Fruit fly (Drosophila melanogaster) whole organism, embryonic: ENCODE measurements around the gene CG11970.

Experiments used
- BEAF-32 ChIP-seq: fragments of 200-800 bp; sonication (Bioruptor generic); optimal IDR thresholded peaks from 3 replicates; lab custom pipeline; 2017; ENCODE audit warnings: missing biosample characterization, missing genetic modification characterization, mild to moderate bottlenecking, moderate library complexity, missing genetic modification reagents
- CG10267 ChIP-seq: fragments of 200-800 bp; sonication (Bioruptor generic); optimal IDR thresholded peaks from 2 replicates; lab custom pipeline; 2018; ENCODE audit warnings: missing biosample characterization, mild to moderate bottlenecking, missing genetic modification characterization, moderate library complexity
- CG11504 ChIP-seq: fragments of 200-800 bp; sonication (Bioruptor generic); optimal IDR thresholded peaks from 3 replicates; lab custom pipeline; 2019; ENCODE audit warnings: missing biosample characterization, mild to moderate bottlenecking, missing genetic modification characterization, moderate library complexity
- CG12391 ChIP-seq: fragments of 200-800 bp; sonication (Bioruptor generic); optimal IDR thresholded peaks from 3 replicates; lab custom pipeline; 2018; ENCODE audit warnings: missing biosample characterization, mild to moderate bottlenecking, missing genetic modification characterization, moderate library complexity
- CG13287 ChIP-seq: fragments of 200-800 bp; sonication (Bioruptor generic); IDR thresholded peaks from 2 replicates; pipeline ENCODE4 v1.3.6; 2022; ENCODE audit warnings: missing biosample characterization, missing genetic modification characterization; ENCODE audit not compliant: partially characterized antibody
- CG18476 ChIP-seq: fragments of 200-800 bp; sonication (Bioruptor generic); optimal IDR thresholded peaks from 2 replicates; lab custom pipeline; 2016; ENCODE audit warnings: missing biosample characterization, mild to moderate bottlenecking, missing genetic modification characterization
- CG18764 ChIP-seq: fragments of 200-800 bp; sonication (Bioruptor generic); optimal IDR thresholded peaks from 3 replicates; lab custom pipeline; 2016; ENCODE audit warnings: missing biosample characterization, missing genetic modification characterization
- CG2116 ChIP-seq: fragments of 200-800 bp; sonication (Bioruptor generic); optimal IDR thresholded peaks from 3 replicates; lab custom pipeline; 2018; ENCODE audit warnings: missing biosample characterization, mild to moderate bottlenecking, missing genetic modification characterization
- CG3065 ChIP-seq: fragments of 200-800 bp; sonication (Bioruptor generic); optimal IDR thresholded peaks from 2 replicates; lab custom pipeline; 2016; ENCODE audit warnings: missing biosample characterization, missing genetic modification characterization
- CG3163 ChIP-seq: fragments of 200-800 bp; sonication (Bioruptor generic); optimal IDR thresholded peaks from 3 replicates; lab custom pipeline; 2016; ENCODE audit warnings: missing biosample characterization, missing genetic modification characterization
- CG33557 ChIP-seq: fragments of 200-800 bp; sonication (Bioruptor generic); optimal IDR thresholded peaks from 2 replicates; lab custom pipeline; 2019; ENCODE audit warnings: missing biosample characterization, mild to moderate bottlenecking, missing genetic modification characterization, moderate library complexity
- CG4730 ChIP-seq: fragments of 200-800 bp; sonication (Bioruptor generic); IDR thresholded peaks from 2 replicates; pipeline ENCODE4 v1.3.6; 2022; ENCODE audit warnings: missing biosample characterization, missing genetic modification characterization
- CG5953 ChIP-seq: fragments of 200-800 bp; sonication (Bioruptor generic); IDR thresholded peaks from 2 replicates; pipeline ENCODE4 v1.3.6; 2022; ENCODE audit warnings: missing biosample characterization, missing genetic modification characterization
- CG6854 ChIP-seq: fragments of 200-800 bp; sonication (Bioruptor generic); optimal IDR thresholded peaks from 3 replicates; lab custom pipeline; 2017; ENCODE audit warnings: missing biosample characterization, mild to moderate bottlenecking, missing genetic modification characterization
- CG7556 ChIP-seq: fragments of 200-800 bp; sonication (Bioruptor generic); optimal IDR thresholded peaks from 2 replicates; lab custom pipeline; 2017; ENCODE audit warnings: missing biosample characterization, mild to moderate bottlenecking, missing genetic modification characterization
- CG7963 ChIP-seq: fragments of 200-800 bp; sonication (Bioruptor generic); IDR thresholded peaks from 3 replicates; pipeline ENCODE4 v1.3.6; 2022; ENCODE audit warnings: missing biosample characterization, missing genetic modification characterization; ENCODE audit not compliant: partially characterized antibody
- CG7987 ChIP-seq: fragments of 200-800 bp; sonication (Bioruptor generic); optimal IDR thresholded peaks from 2 replicates; lab custom pipeline; 2018; ENCODE audit warnings: missing biosample characterization, mild to moderate bottlenecking, missing genetic modification characterization, moderate library complexity
- CG8924 ChIP-seq: fragments of 200-800 bp; optimal IDR thresholded peaks from 3 replicates; lab custom pipeline; 2019; ENCODE audit warnings: missing biosample characterization, mild to moderate bottlenecking, missing genetic modification characterization, moderate library complexity
- Chrac-16 ChIP-seq: fragments of 200-800 bp; sonication (Bioruptor generic); optimal IDR thresholded peaks from 3 replicates; lab custom pipeline; 2016; ENCODE audit warnings: missing biosample characterization, missing genetic modification characterization
- Ets97D ChIP-seq: fragments of 200-800 bp; sonication (Bioruptor generic); optimal IDR thresholded peaks from 3 replicates; lab custom pipeline; 2016; ENCODE audit warnings: missing biosample characterization, missing genetic modification characterization
- Fer2 ChIP-seq: fragments of 200-800 bp; sonication (Bioruptor generic); optimal IDR thresholded peaks from 2 replicates; lab custom pipeline; 2018; ENCODE audit warnings: missing biosample characterization, mild to moderate bottlenecking, missing genetic modification characterization, moderate library complexity
- HmgD ChIP-seq: fragments of 200-800 bp; sonication (Bioruptor generic); optimal IDR thresholded peaks from 3 replicates; lab custom pipeline; 2016; ENCODE audit warnings: missing biosample characterization, missing genetic modification characterization
- HmgZ ChIP-seq: fragments of 200-800 bp; sonication (Bioruptor generic); optimal IDR thresholded peaks from 2 replicates; lab custom pipeline; 2018; ENCODE audit warnings: missing biosample characterization, mild to moderate bottlenecking, missing genetic modification characterization
- Hmx ChIP-seq: fragments of 200-800 bp; sonication (Bioruptor generic); optimal IDR thresholded peaks from 2 replicates; lab custom pipeline; 2016; ENCODE audit warnings: missing biosample characterization, missing genetic modification characterization
- Nf-YB ChIP-seq: fragments of 200-800 bp; sonication (Bioruptor generic); optimal IDR thresholded peaks from 3 replicates; lab custom pipeline; 2019; ENCODE audit warnings: missing biosample characterization, mild to moderate bottlenecking, missing genetic modification characterization, moderate library complexity
- Nf-YC ChIP-seq: fragments of 200-800 bp; optimal IDR thresholded peaks from 3 replicates; lab custom pipeline; 2019; ENCODE audit warnings: missing biosample characterization, mild to moderate bottlenecking, missing genetic modification characterization, moderate library complexity
- YL-1 ChIP-seq: fragments of 200-800 bp; sonication (Bioruptor generic); optimal IDR thresholded peaks from 3 replicates; lab custom pipeline; 2017; ENCODE audit warnings: missing biosample characterization, mild to moderate bottlenecking, missing genetic modification characterization
- bbx ChIP-seq: fragments of 200-800 bp; sonication (Bioruptor generic); IDR thresholded peaks from 2 replicates; pipeline ENCODE4 v1.3.6; 2022; ENCODE audit warnings: missing biosample characterization, missing genetic modification characterization; ENCODE audit not compliant: partially characterized antibody
- bigmax ChIP-seq: fragments of 200-800 bp; sonication (Bioruptor generic); optimal IDR thresholded peaks from 2 replicates; lab custom pipeline; 2018; ENCODE audit warnings: missing biosample characterization, mild to moderate bottlenecking, missing genetic modification characterization
- btn ChIP-seq: fragments of 200-800 bp; sonication (Bioruptor generic); optimal IDR thresholded peaks from 2 replicates; lab custom pipeline; 2016; ENCODE audit warnings: missing biosample characterization, missing genetic modification characterization
- dan ChIP-seq: fragments of 200-800 bp; sonication (Bioruptor generic); IDR thresholded peaks from 2 replicates; pipeline ENCODE4 v1.3.6; 2022; ENCODE audit warnings: missing biosample characterization, missing genetic modification characterization
- disco-r ChIP-seq: fragments of 200-800 bp; sonication (Bioruptor generic); optimal IDR thresholded peaks from 2 replicates; lab custom pipeline; 2016; ENCODE audit warnings: missing biosample characterization, missing genetic modification characterization
- dmrt11E ChIP-seq: fragments of 200-800 bp; sonication (Bioruptor generic); optimal IDR thresholded peaks from 3 replicates; lab custom pipeline; 2018; ENCODE audit warnings: missing biosample characterization, mild to moderate bottlenecking, missing genetic modification characterization, moderate library complexity
- ewg ChIP-seq: fragments of 200-800 bp; sonication (Bioruptor generic); optimal IDR thresholded peaks from 3 replicates; lab custom pipeline; 2017; ENCODE audit warnings: mild to moderate bottlenecking, missing biosample characterization, missing genetic modification reagents, missing genetic modification characterization
- hb ChIP-seq: fragments of 200-800 bp; sonication (Bioruptor generic); IDR thresholded peaks from 3 replicates; pipeline ENCODE4 v1.3.6; 2022; ENCODE audit warnings: missing biosample characterization, missing genetic modification characterization; ENCODE audit not compliant: partially characterized antibody
- maf-S ChIP-seq: fragments of 200-800 bp; sonication (Bioruptor generic); optimal IDR thresholded peaks from 2 replicates; lab custom pipeline; 2016; ENCODE audit warnings: missing biosample characterization, missing genetic modification characterization
- mirr ChIP-seq: fragments of 200-800 bp; sonication (Bioruptor generic); optimal IDR thresholded peaks from 3 replicates; lab custom pipeline; 2018; ENCODE audit warnings: missing biosample characterization, mild to moderate bottlenecking, missing genetic modification characterization
- nerfin-1 ChIP-seq: fragments of 200-800 bp; sonication (Bioruptor generic); optimal IDR thresholded peaks from 3 replicates; lab custom pipeline; 2019; ENCODE audit warnings: missing biosample characterization, mild to moderate bottlenecking, missing genetic modification characterization, moderate library complexity
- nmo ChIP-seq: fragments of 200-800 bp; sonication (Bioruptor generic); optimal IDR thresholded peaks from 2 replicates; lab custom pipeline; 2018; ENCODE audit warnings: missing biosample characterization, mild to moderate bottlenecking, missing genetic modification characterization, moderate library complexity
- odd ChIP-seq: fragments of 200-800 bp; sonication (Bioruptor generic); optimal IDR thresholded peaks from 2 replicates; lab custom pipeline; 2017; ENCODE audit warnings: missing biosample characterization, mild to moderate bottlenecking, missing genetic modification characterization
- onecut ChIP-seq: fragments of 200-800 bp; sonication (Bioruptor generic); IDR thresholded peaks from 2 replicates; pipeline ENCODE4 v1.3.6; 2022; ENCODE audit warnings: missing biosample characterization, missing genetic modification characterization
- org-1 ChIP-seq: fragments of 200-800 bp; sonication (Bioruptor generic); optimal IDR thresholded peaks from 2 replicates; lab custom pipeline; 2017; ENCODE audit warnings: missing biosample characterization, missing genetic modification characterization
- phol ChIP-seq: fragments of 200-800 bp; sonication (Bioruptor generic); optimal IDR thresholded peaks from 3 replicates; lab custom pipeline; 2018; ENCODE audit warnings: missing biosample characterization, mild to moderate bottlenecking, missing genetic modification characterization, moderate library complexity
- pnt ChIP-seq: fragments of 200-800 bp; sonication (Bioruptor generic); optimal IDR thresholded peaks from 3 replicates; lab custom pipeline; 2016; ENCODE audit warnings: missing biosample characterization, missing genetic modification characterization
- sd ChIP-seq: fragments of 200-800 bp; sonication (Bioruptor generic); optimal IDR thresholded peaks from 3 replicates; lab custom pipeline; 2018; ENCODE audit warnings: missing biosample characterization, mild to moderate bottlenecking, missing genetic modification characterization, moderate library complexity
- stwl ChIP-seq: fragments of 200-800 bp; sonication (Bioruptor generic); optimal IDR thresholded peaks from 3 replicates; lab custom pipeline; 2018; ENCODE audit warnings: missing biosample characterization, mild to moderate bottlenecking, missing genetic modification characterization, moderate library complexity
- sug ChIP-seq: fragments of 200-800 bp; optimal IDR thresholded peaks from 2 replicates; lab custom pipeline; 2019; ENCODE audit warnings: missing biosample characterization, mild to moderate bottlenecking, missing genetic modification characterization, moderate library complexity
- tx ChIP-seq: fragments of 200-800 bp; sonication (Bioruptor generic); optimal IDR thresholded peaks from 2 replicates; lab custom pipeline; 2016; ENCODE audit warnings: missing biosample characterization, missing genetic modification characterization
- usp ChIP-seq: fragments of >200 bp; optimal IDR thresholded peaks from 2 replicates; lab custom pipeline; 2017; ENCODE audit warnings: missing biosample characterization, missing genetic modification characterization
- wor ChIP-seq: fragments of 200-800 bp; sonication (Bioruptor generic); IDR thresholded peaks from 2 replicates; pipeline ENCODE4 v1.3.6; 2022; ENCODE audit warnings: missing biosample characterization, missing genetic modification characterization

CG11970 gene

dm6 chr3R:9019689-9020138 lies 35.2 kb downstream of the CG11970 start, which contains the start of gene tgo (continued):
- peak; percentile 71 for TF ChIP-seq stwl (tag; lab: Kevin White, UChicago)
- no peak for TF ChIP-seq maf-S (GFP tag; lab: Kevin White, UChicago)
- peak; percentile 1 for TF ChIP-seq HmgD (GFP tag; lab: Kevin White, UChicago)
- no peak for TF ChIP-seq CG5953
- TF ChIP-seq pnt, result no peak
- TF ChIP-seq tx (GFP tag; lab: Kevin White, UChicago), result no peak
- no peak for TF ChIP-seq disco-r
- TF ChIP-seq Ets97D, result peak; percentile 52
- no peak for TF ChIP-seq bigmax (GFP tag; lab: Kevin White, UChicago)
- no peak for TF ChIP-seq CG4730 (GFP tag; lab: Robert Waterston, UW)
- no peak for TF ChIP-seq usp (GFP tag; lab: Kevin White, UChicago)
- peak; percentile 1 for TF ChIP-seq odd (GFP tag; lab: Kevin White, UChicago)
- peak; percentile 43 for TF ChIP-seq sug (tag; lab: Kevin White, UChicago)
- no peak for TF ChIP-seq CG3163
- TF ChIP-seq onecut (GFP tag; lab: Robert Waterston, UW), result peak; percentile 50
- TF ChIP-seq CG3065 (GFP tag; lab: Kevin White, UChicago), result no peak
- TF ChIP-seq CG13287 (GFP tag; lab: Robert Waterston, UW), result peak; percentile 68
- TF ChIP-seq sd (tag; lab: Kevin White, UChicago), result peak; percentile 71
- no peak for TF ChIP-seq CG7963
- no peak for TF ChIP-seq CG11504
- peak; percentile 13 for TF ChIP-seq CG33557 (GFP tag; lab: Kevin White, UChicago)
- TF ChIP-seq Chrac-16 (GFP tag; lab: Kevin White, UChicago), result no peak
- TF ChIP-seq nerfin-1 (tag; lab: Kevin White, UChicago), result peak; percentile 46
- TF ChIP-seq dmrt11E (tag; lab: Kevin White, UChicago), result no peak
- TF ChIP-seq HmgZ (tag; lab: Kevin White, UChicago), result peak; percentile 85
- no peak for TF ChIP-seq btn
- TF ChIP-seq CG18476, result no peak
- TF ChIP-seq mirr (GFP tag; lab: Kevin White, UChicago), result peak; percentile 25
- peak; percentile 36; the same call in 1 of the 2 replicates for TF ChIP-seq bbx (GFP tag; lab: Robert Waterston, UW)
- no peak for TF ChIP-seq ewg
- TF ChIP-seq Nf-YC (tag; lab: Kevin White, UChicago), result no peak
- TF ChIP-seq CG12391 (tag; lab: Kevin White, UChicago), result peak; percentile 28
- peak; percentile 12 for TF ChIP-seq Nf-YB (GFP tag; lab: Kevin White, UChicago)
- peak; percentile 29 for TF ChIP-seq CG8924 (tag; lab: Kevin White, UChicago)
- TF ChIP-seq CG10267 (tag; lab: Kevin White, UChicago), result peak; percentile 61
- TF ChIP-seq CG18764 (GFP tag; lab: Kevin White, UChicago), result peak; percentile 0
- TF ChIP-seq Hmx (GFP tag; lab: Kevin White, UChicago), result no peak
- peak; percentile 7 for TF ChIP-seq CG7987 (GFP tag; lab: Kevin White, UChicago)
- TF ChIP-seq hb, result no peak
- TF ChIP-seq dan (GFP tag; lab: Robert Waterston, UW), result no peak
- TF ChIP-seq wor (GFP tag; lab: Robert Waterston, UW), result no peak
- peak; percentile 65 for TF ChIP-seq CG2116 (GFP tag; lab: Kevin White, UChicago)
- no peak for TF ChIP-seq org-1 (GFP tag; lab: Kevin White, UChicago)
- peak; percentile 65 for TF ChIP-seq BEAF-32 (GFP tag; lab: Kevin White, UChicago)
- TF ChIP-seq CG6854 (GFP tag; lab: Kevin White, UChicago), result no peak
- TF ChIP-seq phol, result peak; percentile 63
- no peak for TF ChIP-seq CG7556
- TF ChIP-seq nmo, result peak; percentile 52
- no peak for TF ChIP-seq Fer2 (tag; lab: Kevin White, UChicago)
- TF ChIP-seq YL-1 (GFP tag; lab: Kevin White, UChicago), result peak; percentile 96
